Fruit fly (Drosophila melanogaster) whole organism, embryonic: ENCODE measurements around the gene CG9590.

Source experiments
- Ada2b ChIP-seq: fragments of 200-800 bp; sonication (Bioruptor generic); IDR thresholded peaks from 2 replicates; pipeline ENCODE4 v1.3.6; 2022; ENCODE audit warnings: missing biosample characterization, missing genetic modification characterization
- Adf1 ChIP-seq: fragments of 200-800 bp; sonication (Bioruptor generic); IDR thresholded peaks from 2 replicates; pipeline ENCODE4 v1.3.6; 2022; ENCODE audit warnings: missing biosample characterization, missing genetic modification characterization
- Aef1 ChIP-seq: fragments of 200-800 bp; sonication (Bioruptor generic); IDR thresholded peaks from 3 replicates; pipeline ENCODE4 v1.3.6; 2022; ENCODE audit warnings: missing biosample characterization, missing genetic modification characterization
- CG10431 ChIP-seq: fragments of 200-800 bp; sonication (Bioruptor generic); optimal IDR thresholded peaks from 3 replicates; lab custom pipeline; 2018; ENCODE audit warnings: missing biosample characterization, mild to moderate bottlenecking, missing genetic modification characterization
- CG11093 ChIP-seq: fragments of 200-800 bp; sonication (Bioruptor generic); IDR thresholded peaks from 3 replicates; pipeline ENCODE4 v1.3.6; 2022; ENCODE audit warnings: missing biosample characterization, missing genetic modification characterization
- CG12219 ChIP-seq: fragments of 200-800 bp; sonication (Bioruptor generic); optimal IDR thresholded peaks from 3 replicates; lab custom pipeline; 2018; ENCODE audit warnings: missing biosample characterization, mild to moderate bottlenecking, missing genetic modification characterization
- CG12769 ChIP-seq: fragments of 200-800 bp; sonication (Bioruptor generic); optimal IDR thresholded peaks from 2 replicates; lab custom pipeline; 2019; ENCODE audit warnings: missing biosample characterization, mild to moderate bottlenecking, missing genetic modification characterization, moderate library complexity
- CG13624 ChIP-seq: fragments of 200-800 bp; sonication (Bioruptor generic); optimal IDR thresholded peaks from 2 replicates; lab custom pipeline; 2016; ENCODE audit warnings: missing biosample characterization, missing genetic modification characterization
- CG13894 ChIP-seq: fragments of 200-800 bp; sonication (Bioruptor generic); optimal IDR thresholded peaks from 3 replicates; lab custom pipeline; 2018; ENCODE audit warnings: missing biosample characterization, mild to moderate bottlenecking, missing genetic modification characterization, moderate library complexity
- CG14050 ChIP-seq: fragments of 200-800 bp; sonication (Bioruptor generic); IDR thresholded peaks from 3 replicates; pipeline ENCODE4 v1.3.6; 2022; ENCODE audit warnings: missing biosample characterization, missing genetic modification characterization
- CG15514 ChIP-seq: fragments of 200-800 bp; sonication (Bioruptor generic); optimal IDR thresholded peaks from 3 replicates; lab custom pipeline; 2017; ENCODE audit warnings: missing biosample characterization, missing genetic modification characterization, mild to moderate bottlenecking, moderate library complexity, missing genetic modification reagents
- CG18262 ChIP-seq: fragments of 200-800 bp; optimal IDR thresholded peaks from 3 replicates; lab custom pipeline; 2019; ENCODE audit warnings: missing biosample characterization, mild to moderate bottlenecking, missing genetic modification characterization, moderate library complexity
- CG2116 ChIP-seq: fragments of 200-800 bp; sonication (Bioruptor generic); optimal IDR thresholded peaks from 3 replicates; lab custom pipeline; 2018; ENCODE audit warnings: missing biosample characterization, mild to moderate bottlenecking, missing genetic modification characterization
- CG30431 ChIP-seq: fragments of 200-800 bp; sonication (Bioruptor generic); optimal IDR thresholded peaks from 2 replicates; lab custom pipeline; 2017; ENCODE audit warnings: missing biosample characterization, missing genetic modification characterization
- CG34422 ChIP-seq: fragments of 200-800 bp; sonication (Bioruptor generic); IDR thresholded peaks from 3 replicates; pipeline ENCODE4 v1.3.6; 2022; ENCODE audit warnings: missing biosample characterization, missing genetic modification characterization
- CG6175 ChIP-seq: fragments of 200-800 bp; sonication (Bioruptor generic); IDR thresholded peaks from 3 replicates; pipeline ENCODE4 v1.3.6; 2022; ENCODE audit warnings: missing biosample characterization, missing genetic modification characterization
- CG6254 ChIP-seq: fragments of 200-800 bp; sonication (Bioruptor generic); optimal IDR thresholded peaks from 3 replicates; lab custom pipeline; 2017; ENCODE audit warnings: mild to moderate bottlenecking, missing biosample characterization, missing genetic modification reagents, missing genetic modification characterization
- CG6272 ChIP-seq: fragments of 200-800 bp; sonication (Bioruptor generic); IDR thresholded peaks from 2 replicates; pipeline ENCODE4 v1.3.6; 2022; ENCODE audit warnings: missing biosample characterization, missing genetic modification characterization
- CG6765 ChIP-seq: fragments of 200-800 bp; sonication (Bioruptor generic); optimal IDR thresholded peaks from 3 replicates; lab custom pipeline; 2017; ENCODE audit warnings: missing biosample characterization, mild to moderate bottlenecking, missing genetic modification characterization
- CG8359 ChIP-seq: fragments of 200-800 bp; sonication (Bioruptor generic); optimal IDR thresholded peaks from 2 replicates; lab custom pipeline; 2017; ENCODE audit warnings: missing biosample characterization, mild to moderate bottlenecking, missing genetic modification characterization, borderline replicate concordance
- CG8924 ChIP-seq: fragments of 200-800 bp; optimal IDR thresholded peaks from 3 replicates; lab custom pipeline; 2019; ENCODE audit warnings: missing biosample characterization, mild to moderate bottlenecking, missing genetic modification characterization, moderate library complexity
- CHES-1-like ChIP-seq: fragments of 200-800 bp; sonication (Bioruptor generic); optimal IDR thresholded peaks from 2 replicates; lab custom pipeline; 2016; ENCODE audit warnings: missing biosample characterization, missing genetic modification characterization
- Dip3 ChIP-seq: fragments of 200-800 bp; sonication (Bioruptor generic); optimal IDR thresholded peaks from 3 replicates; lab custom pipeline; 2016; ENCODE audit warnings: missing biosample characterization, missing genetic modification characterization
- Elba2 ChIP-seq: fragments of 200-800 bp; sonication (Bioruptor generic); optimal IDR thresholded peaks from 3 replicates; lab custom pipeline; 2016; ENCODE audit warnings: missing biosample characterization, missing genetic modification characterization
- Hand ChIP-seq: fragments of 200-800 bp; sonication (Bioruptor generic); optimal IDR thresholded peaks from 2 replicates; lab custom pipeline; 2017; ENCODE audit warnings: mild to moderate bottlenecking, missing biosample characterization, missing genetic modification reagents, missing genetic modification characterization
- Hr3 ChIP-seq: fragments of 200-800 bp; sonication (Bioruptor generic); optimal IDR thresholded peaks from 3 replicates; lab custom pipeline; 2016; ENCODE audit warnings: missing biosample characterization, missing genetic modification characterization
- Mad ChIP-seq: fragments of 200-800 bp; sonication (Bioruptor generic); optimal IDR thresholded peaks from 2 replicates; lab custom pipeline; 2016; ENCODE audit warnings: missing biosample characterization, missing genetic modification characterization
- Max ChIP-seq: fragments of 200-800 bp; sonication (Bioruptor generic); optimal IDR thresholded peaks from 2 replicates; lab custom pipeline; 2016; ENCODE audit warnings: missing biosample characterization, mild to moderate bottlenecking, missing genetic modification characterization
- Med ChIP-seq: fragments of 200-800 bp; sonication (Bioruptor generic); peaks from one replicate; lab custom pipeline; 2016; ENCODE audit warnings: missing biosample characterization, missing genetic modification characterization, mild to moderate bottlenecking, inconsistent platforms, moderate library complexity
- Mrtf ChIP-seq: fragments of 200-800 bp; sonication (Bioruptor generic); IDR thresholded peaks from 3 replicates; pipeline ENCODE4 v1.3.6; 2022; ENCODE audit warnings: missing biosample characterization, missing genetic modification characterization
- Ptx1 ChIP-seq: fragments of 200-800 bp; sonication (Bioruptor generic); IDR thresholded peaks from 2 replicates; pipeline ENCODE4 v1.3.6; 2022; ENCODE audit warnings: missing biosample characterization, missing genetic modification characterization
- Ravus ChIP-seq: fragments of 200-800 bp; sonication (Bioruptor generic); IDR thresholded peaks from 2 replicates; pipeline ENCODE4 v1.3.6; 2022; ENCODE audit warnings: missing biosample characterization, missing genetic modification characterization
- Spps ChIP-seq: fragments of 200-800 bp; sonication (Bioruptor generic); optimal IDR thresholded peaks from 2 replicates; lab custom pipeline; 2018; ENCODE audit warnings: missing biosample characterization, mild to moderate bottlenecking, missing genetic modification characterization
- ase ChIP-seq: fragments of 200-800 bp; sonication (Bioruptor generic); IDR thresholded peaks from 3 replicates; pipeline ENCODE4 v1.3.6; 2022; ENCODE audit warnings: missing biosample characterization, missing genetic modification characterization
- cas ChIP-seq: fragments of 200-800 bp; sonication (Bioruptor generic); IDR thresholded peaks from 2 replicates; pipeline ENCODE4 v1.3.6; 2022; ENCODE audit warnings: missing biosample characterization, missing genetic modification characterization
- caup ChIP-seq: fragments of 200-800 bp; sonication (Bioruptor generic); optimal IDR thresholded peaks from 3 replicates; lab custom pipeline; 2017; ENCODE audit warnings: missing biosample characterization, mild to moderate bottlenecking, missing genetic modification characterization, moderate library complexity; ENCODE audit not compliant: severe bottlenecking
- dan ChIP-seq: fragments of 200-800 bp; sonication (Bioruptor generic); IDR thresholded peaks from 2 replicates; pipeline ENCODE4 v1.3.6; 2022; ENCODE audit warnings: missing biosample characterization, missing genetic modification characterization
- danr ChIP-seq: fragments of 200-800 bp; sonication (Bioruptor generic); IDR thresholded peaks from 2 replicates; pipeline ENCODE4 v1.3.6; 2022; ENCODE audit warnings: missing biosample characterization, missing genetic modification characterization
- dm ChIP-seq: fragments of 200-800 bp; sonication (Bioruptor generic); optimal IDR thresholded peaks from 3 replicates; lab custom pipeline; 2016; ENCODE audit warnings: missing biosample characterization, missing genetic modification characterization
- fru ChIP-seq: fragments of >200 bp; optimal IDR thresholded peaks from 2 replicates; lab custom pipeline; 2017
- hkb ChIP-seq, 2 experiments: fragments of 200-800 bp in 1 of 2; fragments of >200 bp in 1 of 2; sonication (Bioruptor generic) in 1 of 2; IDR thresholded peaks in 1 of 2; optimal IDR thresholded peaks in 1 of 2; 2 replicates each; pipeline versions ENCODE4 v1.3.6 to Lab custom; 2017 to 2022; ENCODE audit warnings: missing biosample characterization in 1 of 2, missing genetic modification characterization in 1 of 2
- jigr1 ChIP-seq: fragments of 200-800 bp; sonication (Bioruptor generic); IDR thresholded peaks from 3 replicates; pipeline ENCODE4 v1.3.6; 2022; ENCODE audit warnings: missing biosample characterization, missing genetic modification characterization
- maf-S ChIP-seq: fragments of 200-800 bp; sonication (Bioruptor generic); optimal IDR thresholded peaks from 2 replicates; lab custom pipeline; 2016; ENCODE audit warnings: missing biosample characterization, missing genetic modification characterization
- nom ChIP-seq: fragments of 200-800 bp; sonication (Bioruptor generic); optimal IDR thresholded peaks from 2 replicates; lab custom pipeline; 2017; ENCODE audit warnings: missing biosample characterization, missing genetic modification characterization, mild to moderate bottlenecking, moderate library complexity, missing genetic modification reagents
- oc ChIP-seq: fragments of 200-800 bp; sonication (Bioruptor generic); optimal IDR thresholded peaks from 2 replicates; lab custom pipeline; 2018; ENCODE audit warnings: missing biosample characterization, mild to moderate bottlenecking, missing genetic modification characterization, moderate library complexity
- onecut ChIP-seq: fragments of 200-800 bp; sonication (Bioruptor generic); IDR thresholded peaks from 2 replicates; pipeline ENCODE4 v1.3.6; 2022; ENCODE audit warnings: missing biosample characterization, missing genetic modification characterization
- rib ChIP-seq: fragments of 200-800 bp; sonication (Bioruptor generic); IDR thresholded peaks from 2 replicates; pipeline ENCODE4 v1.3.6; 2022; ENCODE audit warnings: missing biosample characterization, missing genetic modification characterization
- seq ChIP-seq: fragments of 200-800 bp; sonication (Bioruptor generic); IDR thresholded peaks from 2 replicates; pipeline ENCODE4 v1.3.6; 2022; ENCODE audit warnings: missing biosample characterization, missing genetic modification characterization
- toy ChIP-seq: fragments of 200-800 bp; sonication (Bioruptor generic); IDR thresholded peaks from 2 replicates; pipeline ENCODE4 v1.3.6; 2022; ENCODE audit warnings: missing biosample characterization, missing genetic modification characterization
- tx ChIP-seq: fragments of 200-800 bp; sonication (Bioruptor generic); optimal IDR thresholded peaks from 2 replicates; lab custom pipeline; 2016; ENCODE audit warnings: missing biosample characterization, missing genetic modification characterization
- zen2 ChIP-seq: fragments of 200-800 bp; sonication (Bioruptor generic); IDR thresholded peaks from 3 replicates; pipeline ENCODE4 v1.3.6; 2022; ENCODE audit warnings: missing biosample characterization, missing genetic modification characterization; ENCODE audit not compliant: partially characterized antibody

The CG9590 gene

dm6 chr3R:15794258-15794727, 7.8 kb downstream of the CG9590 start (continued):
- TF ChIP-seq CG14050 (GFP tag; lab: Robert Waterston, UW) (no peak), dan (GFP tag; lab: Robert Waterston, UW) (no peak), Ptx1 (GFP tag; lab: Robert Waterston, UW) (no peak), dm (GFP tag; lab: Kevin White, UChicago) (peak; percentile 38), Adf1 (GFP tag; lab: Robert Waterston, UW) (peak; percentile 18; the same call in 1 of the 2 replicates), Ravus (GFP tag; lab: Robert Waterston, UW) (no peak), CG12769 (no peak), CG13624 (GFP tag; lab: Kevin White, UChicago) (peak; percentile 83), Mad (GFP tag; lab: Kevin White, UChicago) (peak; percentile 12), CG6175 (GFP tag; lab: Robert Waterston, UW) (no peak), CG10431 (peak; percentile 65), CG11093 (GFP tag; lab: Robert Waterston, UW) (0 out of 3 replicates have a peak, but pooled peaks have one; percentile 18), Spps (tag; lab: Kevin White, UChicago) (no peak), cas (GFP tag; lab: Robert Waterston, UW) (no peak), fru (lab: Kevin White, UChicago) (no peak), danr (GFP tag; lab: Robert Waterston, UW) (no peak), CG8924 (tag; lab: Kevin White, UChicago) (peak; percentile 45), CG34422 (GFP tag; lab: Robert Waterston, UW) (peak; percentile 87), Dip3 (GFP tag; lab: Kevin White, UChicago) (no peak), CG12219 (GFP tag; lab: Kevin White, UChicago) (no peak), Ada2b (GFP tag; lab: Robert Waterston, UW) (no peak), CG6272 (GFP tag; lab: Robert Waterston, UW) (no peak), caup (GFP tag; lab: Kevin White, UChicago) (peak; percentile 45), Hr3 (GFP tag; lab: Kevin White, UChicago) (peak; percentile 30), CG18262 (peak; percentile 14), CHES-1-like (GFP tag; lab: Kevin White, UChicago) (peak; percentile 67), seq (GFP tag; lab: Robert Waterston, UW) (peak; percentile 40; the same call in 1 of the 2 replicates), rib (0 out of 2 replicates have a peak, but pooled peaks have one; percentile 21), onecut (GFP tag; lab: Robert Waterston, UW) (peak; percentile 35; the same call in 1 of the 2 replicates), oc (no peak), ase (GFP tag; lab: Robert Waterston, UW) (no peak), jigr1 (GFP tag; lab: Robert Waterston, UW) (no peak), zen2 (GFP tag; lab: Robert Waterston, UW) (no peak), Aef1 (GFP tag; lab: Robert Waterston, UW) (peak; percentile 45; the same call in 1 of the 3 replicates), Mrtf (GFP tag; lab: Robert Waterston, UW) (no peak), CG8359 (GFP tag; lab: Kevin White, UChicago) (no peak), CG30431 (no peak), CG6765 (GFP tag; lab: Kevin White, UChicago) (no peak), Med (peak; percentile 86), Elba2 (GFP tag; lab: Kevin White, UChicago) (no peak), Max (peak; percentile 50), tx (GFP tag; lab: Kevin White, UChicago) (no peak), CG6254 (GFP tag; lab: Kevin White, UChicago) (no peak), toy (GFP tag; lab: Robert Waterston, UW) (no peak), CG15514 (GFP tag; lab: Kevin White, UChicago) (peak; percentile 45), maf-S (GFP tag; lab: Kevin White, UChicago) (peak; percentile 32), CG13894 (tag; lab: Kevin White, UChicago) (peak; percentile 29), Hand (no peak), nom (GFP tag; lab: Kevin White, UChicago) (peak; percentile 53), CG2116 (peak; percentile 46), hkb (optimal IDR thresholded peaks at IDR 0.05; lab: Kevin White, UChicago) (no peak), hkb (GFP tag; IDR thresholded peaks at IDR 0.05; lab: Robert Waterston, UW) (no peak)
